Fruit fly (Drosophila melanogaster): Measurements from ENCODE around the gene Lcp65Ab1.
"Not testable (repeated sequence)": the region's sequence is repeated elsewhere in the genome, so short reads cannot be mapped to it uniquely, and the experiment has no call there.

The Lcp65Ab1 gene

dm6 chr3L:6146374-6146773, 3.0 kb upstream of the Lcp65Ab1 start, which contains the start of gene Lcp65Ab2:
Gene Lcp65Ab2 (plus strand): TSS chr3L:6146674.
- TF ChIP-seq Eip93F (GFP tag; optimal IDR thresholded peaks at IDR 0.05); Smox (GFP tag; optimal IDR thresholded peaks at IDR 0.05); dsx (GFP tag; optimal IDR thresholded peaks at IDR 0.05; ENCODE audit: poor library complexity, severe bottlenecking): not testable (repeated sequence)

dm6 chr3L:6147887-6148286, 1.5 kb upstream of the Lcp65Ab1 start, which contains the start of gene Cpr65Ax1:
Gene Cpr65Ax1 (minus strand): TSS chr3L:6147987.
- not testable (repeated sequence) for TF ChIP-seq achi (GFP tag; optimal IDR thresholded peaks at IDR 0.05); Gug (GFP tag; IDR thresholded peaks at IDR 0.05); CG8119 (GFP tag; IDR thresholded peaks at IDR 0.05)

dm6 chr3L:6150757-6151354, 1.5 kb downstream of the Lcp65Ab1 start, which contains the start of the genes Cpr65Ax2 and Lcp65Aa:
Gene Cpr65Ax2 (minus strand): TSS chr3L:6150857.
Gene Lcp65Aa (plus strand): TSS chr3L:6151304.
- TF ChIP-seq CG6808, CG11902, topi (GFP tag; optimal IDR thresholded peaks at IDR 0.05): not testable (repeated sequence)

dm6 chr3L:6152531-6152930, 3.2 kb downstream of the Lcp65Ab1 start, which contains the start of gene Acp65Aa:
Gene Acp65Aa (minus strand): TSS chr3L:6152745.
- TF ChIP-seq pdm3 (GFP tag; optimal IDR thresholded peaks at IDR 0.05) (no peak), eg (GFP tag; IDR thresholded peaks at IDR 0.05) (no peak), lz (GFP tag; optimal IDR thresholded peaks at IDR 0.05) (no peak), Hr39 (GFP tag; optimal IDR thresholded peaks at IDR 0.05) (no peak), CG10669 (GFP tag; optimal IDR thresholded peaks at IDR 0.05) (no peak), CG1621 (tag; optimal IDR thresholded peaks at IDR 0.05) (no peak), CG10631 (GFP tag; optimal IDR thresholded peaks at IDR 0.05) (no peak), Eip78C (GFP tag) (no peak), Sox102F (GFP tag; optimal IDR thresholded peaks at IDR 0.05) (no peak), CG32006 (GFP tag; optimal IDR thresholded peaks at IDR 0.05) (no peak), Sox15 (GFP tag; optimal IDR thresholded peaks at IDR 0.05) (no peak), ss (GFP tag; optimal IDR thresholded peaks at IDR 0.05) (no peak), CG7368 (GFP tag; optimal IDR thresholded peaks at IDR 0.05) (no peak), CG16779 (tag; optimal IDR thresholded peaks at IDR 0.05) (no peak), Ets96B (tag; optimal IDR thresholded peaks at IDR 0.05) (no peak), CG15336 (GFP tag; IDR thresholded peaks at IDR 0.05) (no peak), Hr4 (GFP tag; optimal IDR thresholded peaks at IDR 0.05) (no peak), Hr38 (GFP tag; optimal IDR thresholded peaks at IDR 0.05) (no peak), CG6854 (GFP tag; optimal IDR thresholded peaks at IDR 0.05) (no peak)

dm6 chr3L:6154951-6155394, 5.6 kb downstream of the Lcp65Ab1 start:
- no peak for TF ChIP-seq OdsH (GFP tag; optimal IDR thresholded peaks at IDR 0.05)
- TF ChIP-seq CG6163 (GFP tag; IDR thresholded peaks at IDR 0.05), result peak; percentile 82
- no peak for TF ChIP-seq CG34406 (GFP tag; optimal IDR thresholded peaks at IDR 0.05)
- peak; percentile 31 for TF ChIP-seq Lpt (GFP tag; optimal IDR thresholded peaks at IDR 0.05)
- TF ChIP-seq fkh (GFP tag; optimal IDR thresholded peaks at IDR 0.05), result no peak
- TF ChIP-seq Hr4 (GFP tag; optimal IDR thresholded peaks at IDR 0.05), result no peak
- no peak for TF ChIP-seq dac (GFP tag; optimal IDR thresholded peaks at IDR 0.05)
- no peak for TF ChIP-seq Ets21C (GFP tag; optimal IDR thresholded peaks at IDR 0.05)
- TF ChIP-seq Sox102F (GFP tag; optimal IDR thresholded peaks at IDR 0.05), result no peak
- TF ChIP-seq Smox (GFP tag; optimal IDR thresholded peaks at IDR 0.05), result no peak
- no peak for TF ChIP-seq cyc (GFP tag; optimal IDR thresholded peaks at IDR 0.05)
- TF ChIP-seq Ets96B (tag; optimal IDR thresholded peaks at IDR 0.05), result peak; percentile 37
- TF ChIP-seq CG10669 (GFP tag; optimal IDR thresholded peaks at IDR 0.05), result peak; percentile 25
- no peak for TF ChIP-seq Hr39 (GFP tag; optimal IDR thresholded peaks at IDR 0.05)
- TF ChIP-seq Eip93F (GFP tag; optimal IDR thresholded peaks at IDR 0.05), result no peak
- TF ChIP-seq CG15336 (GFP tag; IDR thresholded peaks at IDR 0.05), result peak; percentile 65
- peak; percentile 57 for TF ChIP-seq CG1621 (tag; optimal IDR thresholded peaks at IDR 0.05)
- TF ChIP-seq CG6854 (GFP tag; optimal IDR thresholded peaks at IDR 0.05), result no peak
- TF ChIP-seq ss (GFP tag; optimal IDR thresholded peaks at IDR 0.05), result peak; percentile 83 to 93
- no peak for TF ChIP-seq svp (GFP tag)
- peak; percentile 15 for TF ChIP-seq pdm3 (GFP tag; optimal IDR thresholded peaks at IDR 0.05)
- peak; percentile 16 for TF ChIP-seq Blimp-1 (GFP tag; optimal IDR thresholded peaks at IDR 0.05)
- TF ChIP-seq Gug (GFP tag; IDR thresholded peaks at IDR 0.05), result no peak
- peak; percentile 37 for TF ChIP-seq CG3919 (GFP tag; optimal IDR thresholded peaks at IDR 0.05)
- TF ChIP-seq CG6792 (GFP tag; optimal IDR thresholded peaks at IDR 0.05), result peak; percentile 12
- TF ChIP-seq CG11902 (GFP tag; optimal IDR thresholded peaks at IDR 0.05), result no peak
- no peak for TF ChIP-seq esn (GFP tag; optimal IDR thresholded peaks at IDR 0.05)
- no peak for TF ChIP-seq Hr38 (GFP tag; optimal IDR thresholded peaks at IDR 0.05)
- no peak for TF ChIP-seq CG10631 (GFP tag; optimal IDR thresholded peaks at IDR 0.05)
- peak; percentile 51 for TF ChIP-seq CG7368 (GFP tag; optimal IDR thresholded peaks at IDR 0.05)

Data from whole organism, prepupa.